Fruit fly (Drosophila melanogaster) Kc167 (cell line): ENCODE measurements around the gene CG9926.

ENCODE experiments used
- Sin3A ChIP-seq: fragments of >200 bp; optimal IDR thresholded peaks from 2 replicates; lab custom pipeline; 2018; ENCODE audit warnings: missing external identifiers
- h ChIP-seq: fragments of >200 bp; optimal IDR thresholded peaks from 3 replicates; lab custom pipeline; 2018; ENCODE audit warnings: missing external identifiers
- insv ChIP-seq: fragments of >200 bp; optimal IDR thresholded peaks from 3 replicates; lab custom pipeline; 2018; ENCODE audit warnings: missing external identifiers
- ttk ChIP-seq: sonication (Bioruptor generic); optimal IDR thresholded peaks from 2 replicates; lab custom pipeline; 2017; ENCODE audit warnings: missing external identifiers

dm6 chr3R:13948237-13948636, 2.7 kb downstream of the CG9926 start, which contains the start of gene CG31517:
- TF ChIP-seq insv (lab: Kevin White, UChicago), result no peak
- TF ChIP-seq ttk (lab: Kevin White, UChicago), result no peak
- TF ChIP-seq Sin3A (lab: Kevin White, UChicago), result no peak
- no peak for TF ChIP-seq h (lab: Kevin White, UChicago)
